Fruit fly (Drosophila melanogaster) whole organism, embryonic: ENCODE measurements around the gene nxf2.

Experiments used
- Awh ChIP-seq: fragments of 200-800 bp; sonication (Bioruptor generic); IDR thresholded peaks from 2 replicates; pipeline ENCODE4, ENCODE4 v1.3.6; 2022; ENCODE audit warnings: missing biosample characterization, missing genetic modification characterization
- CG10147 ChIP-seq: fragments of 200-800 bp; sonication (Bioruptor generic); optimal IDR thresholded peaks from 2 replicates; lab custom pipeline; 2019; ENCODE audit warnings: missing biosample characterization, mild to moderate bottlenecking, missing genetic modification characterization, moderate library complexity
- CG10431 ChIP-seq: fragments of 200-800 bp; sonication (Bioruptor generic); optimal IDR thresholded peaks from 3 replicates; lab custom pipeline; 2018; ENCODE audit warnings: missing biosample characterization, mild to moderate bottlenecking, missing genetic modification characterization
- CG10462 ChIP-seq: fragments of 200-800 bp; sonication (Bioruptor generic); optimal IDR thresholded peaks from 2 replicates; lab custom pipeline; 2016; ENCODE audit warnings: missing biosample characterization, missing genetic modification characterization
- CG11085 ChIP-seq: fragments of 200-800 bp; sonication (Bioruptor generic); IDR thresholded peaks from 2 replicates; pipeline ENCODE4 v1.3.6; 2022; ENCODE audit warnings: missing biosample characterization, missing genetic modification characterization
- CG12104 ChIP-seq: fragments of 200-800 bp; sonication (Bioruptor generic); optimal IDR thresholded peaks from 3 replicates; lab custom pipeline; 2016; ENCODE audit warnings: missing biosample characterization, missing genetic modification characterization
- CG1233 ChIP-seq: fragments of 200-800 bp; sonication (Bioruptor generic); optimal IDR thresholded peaks from 4 replicates; lab custom pipeline; 2018; ENCODE audit warnings: missing biosample characterization, mild to moderate bottlenecking, missing genetic modification characterization
- CG12659 ChIP-seq: fragments of 200-800 bp; sonication (Bioruptor generic); optimal IDR thresholded peaks from 3 replicates; lab custom pipeline; 2017; ENCODE audit warnings: mild to moderate bottlenecking, missing biosample characterization, missing genetic modification reagents, missing genetic modification characterization
- CG13296 ChIP-seq: fragments of 200-800 bp; sonication (Bioruptor generic); optimal IDR thresholded peaks from 3 replicates; lab custom pipeline; 2018; ENCODE audit warnings: missing biosample characterization, mild to moderate bottlenecking, missing genetic modification characterization
- CG13424 ChIP-seq: fragments of 200-800 bp; sonication (Bioruptor generic); optimal IDR thresholded peaks from 2 replicates; lab custom pipeline; 2019; ENCODE audit warnings: missing biosample characterization, mild to moderate bottlenecking, missing genetic modification characterization, moderate library complexity
- CG17385 ChIP-seq: fragments of 200-800 bp; sonication (Bioruptor generic); optimal IDR thresholded peaks from 3 replicates; lab custom pipeline; 2018; ENCODE audit warnings: missing biosample characterization, mild to moderate bottlenecking, missing genetic modification characterization
- CG17612 ChIP-seq: fragments of 200-800 bp; sonication (Bioruptor generic); IDR thresholded peaks from 2 replicates; pipeline ENCODE4 v1.3.6; 2022; ENCODE audit warnings: missing biosample characterization, missing genetic modification characterization
- CG1792 ChIP-seq: fragments of 200-800 bp; sonication (Bioruptor generic); optimal IDR thresholded peaks from 2 replicates; lab custom pipeline; 2016; ENCODE audit warnings: missing biosample characterization, missing genetic modification characterization
- CG1832 ChIP-seq: fragments of 200-800 bp; sonication (Bioruptor generic); optimal IDR thresholded peaks from 2 replicates; lab custom pipeline; 2017; ENCODE audit warnings: missing biosample characterization, mild to moderate bottlenecking, missing genetic modification characterization, inconsistent platforms
- CG2129 ChIP-seq: fragments of 200-800 bp; sonication (Bioruptor generic); IDR thresholded peaks from 2 replicates; pipeline ENCODE4 v1.3.6; 2022; ENCODE audit warnings: missing biosample characterization, missing genetic modification characterization; ENCODE audit not compliant: partially characterized antibody
- CG4730 ChIP-seq: fragments of 200-800 bp; sonication (Bioruptor generic); IDR thresholded peaks from 2 replicates; pipeline ENCODE4 v1.3.6; 2022; ENCODE audit warnings: missing biosample characterization, missing genetic modification characterization
- CG5180 ChIP-seq: fragments of 200-800 bp; sonication (Bioruptor generic); optimal IDR thresholded peaks from 3 replicates; lab custom pipeline; 2017; ENCODE audit warnings: missing biosample characterization, missing genetic modification characterization, mild to moderate bottlenecking, moderate library complexity, missing genetic modification reagents
- CG6254 ChIP-seq: fragments of 200-800 bp; sonication (Bioruptor generic); optimal IDR thresholded peaks from 3 replicates; lab custom pipeline; 2017; ENCODE audit warnings: mild to moderate bottlenecking, missing biosample characterization, missing genetic modification reagents, missing genetic modification characterization
- CG6765 ChIP-seq: fragments of 200-800 bp; sonication (Bioruptor generic); optimal IDR thresholded peaks from 3 replicates; lab custom pipeline; 2017; ENCODE audit warnings: missing biosample characterization, mild to moderate bottlenecking, missing genetic modification characterization
- CG7372 ChIP-seq: fragments of 200-800 bp; sonication (Bioruptor generic); IDR thresholded peaks from 2 replicates; pipeline ENCODE4 v1.3.6; 2022; ENCODE audit warnings: missing biosample characterization, missing genetic modification characterization
- CG7745 ChIP-seq: fragments of 200-800 bp; sonication (Bioruptor generic); optimal IDR thresholded peaks from 2 replicates; lab custom pipeline; 2018; ENCODE audit warnings: missing biosample characterization, mild to moderate bottlenecking, missing genetic modification characterization, moderate library complexity
- Dp ChIP-seq: fragments of 200-800 bp; sonication (Bioruptor generic); optimal IDR thresholded peaks from 2 replicates; lab custom pipeline; 2018; ENCODE audit warnings: missing biosample characterization, mild to moderate bottlenecking, missing genetic modification characterization, moderate library complexity
- Dref ChIP-seq: fragments of 200-800 bp; sonication (Bioruptor generic); IDR thresholded peaks from 2 replicates; pipeline ENCODE4 v1.3.6; 2022; ENCODE audit warnings: missing biosample characterization, missing genetic modification characterization
- E2f2 ChIP-seq: fragments of 200-800 bp; sonication (Bioruptor generic); IDR thresholded peaks from 2 replicates; pipeline ENCODE4 v1.3.6; 2022; ENCODE audit warnings: missing biosample characterization, missing genetic modification characterization
- Eip74EF ChIP-seq, 2 experiments: fragments of 200-800 bp in 1 of 2; fragments of >200 bp in 1 of 2; sonication (Bioruptor generic) in 1 of 2; optimal IDR thresholded peaks; 2 replicates each; lab custom pipeline; 2017 to 2019; ENCODE audit warnings: missing biosample characterization in 2 of 2, missing genetic modification characterization in 2 of 2, mild to moderate bottlenecking in 1 of 2, moderate library complexity in 1 of 2
- HLHmδ ChIP-seq: fragments of 200-800 bp; sonication (Bioruptor generic); optimal IDR thresholded peaks from 2 replicates; lab custom pipeline; 2018; ENCODE audit warnings: missing biosample characterization, mild to moderate bottlenecking, missing genetic modification characterization, moderate library complexity
- HmgZ ChIP-seq: fragments of 200-800 bp; sonication (Bioruptor generic); optimal IDR thresholded peaks from 2 replicates; lab custom pipeline; 2018; ENCODE audit warnings: missing biosample characterization, mild to moderate bottlenecking, missing genetic modification characterization
- Hmx ChIP-seq: fragments of 200-800 bp; sonication (Bioruptor generic); optimal IDR thresholded peaks from 2 replicates; lab custom pipeline; 2016; ENCODE audit warnings: missing biosample characterization, missing genetic modification characterization
- Hr51 ChIP-seq, 2 experiments: fragments of 200-800 bp; sonication (Bioruptor generic); optimal IDR thresholded peaks; 2 replicates in 1 of 2; 3 replicates in 1 of 2; lab custom pipeline; 2016 to 2018; ENCODE audit warnings: missing biosample characterization in 2 of 2, missing genetic modification characterization in 2 of 2, mild to moderate bottlenecking in 1 of 2, moderate library complexity in 1 of 2
- Hsf ChIP-seq: fragments of 200-800 bp; sonication (Bioruptor generic); optimal IDR thresholded peaks from 3 replicates; lab custom pipeline; 2016; ENCODE audit warnings: missing biosample characterization, missing genetic modification characterization
- Lim3 ChIP-seq: fragments of 200-800 bp; sonication (Bioruptor generic); IDR thresholded peaks from 2 replicates; pipeline ENCODE4 v1.3.6; 2022; ENCODE audit warnings: missing biosample characterization, missing genetic modification characterization
- NK7.1 ChIP-seq: fragments of 200-800 bp; sonication (Bioruptor generic); optimal IDR thresholded peaks from 3 replicates; lab custom pipeline; 2016; ENCODE audit warnings: missing biosample characterization, missing genetic modification characterization
- Nf-YA ChIP-seq: fragments of 200-800 bp; sonication (Bioruptor generic); IDR thresholded peaks from 2 replicates; pipeline ENCODE4 v1.3.6; 2022; ENCODE audit warnings: missing biosample characterization, missing genetic modification characterization
- Stat92E ChIP-seq, 3 experiments: fragments of >200 bp in 2 of 3; fragments of 200-800 bp in 1 of 3; sonication (Bioruptor generic) in 1 of 3; optimal IDR thresholded peaks; 2 replicates each; lab custom pipeline; 2017 to 2019; ENCODE audit warnings: missing biosample characterization in 3 of 3, missing genetic modification characterization in 3 of 3, mild to moderate bottlenecking in 1 of 3, moderate library complexity in 1 of 3
- chinmo ChIP-seq: fragments of 200-800 bp; sonication (Bioruptor generic); IDR thresholded peaks from 4 replicates; pipeline ENCODE4 v1.3.6; 2022; ENCODE audit warnings: missing biosample characterization, missing genetic modification characterization; ENCODE audit not compliant: partially characterized antibody
- dmrt99B ChIP-seq: fragments of 200-800 bp; sonication (Bioruptor generic); optimal IDR thresholded peaks from 2 replicates; lab custom pipeline; 2018; ENCODE audit warnings: missing biosample characterization, mild to moderate bottlenecking, missing genetic modification characterization, moderate library complexity
- en ChIP-seq: fragments of 200-800 bp; sonication (Bioruptor generic); optimal IDR thresholded peaks from 2 replicates; lab custom pipeline; 2016; ENCODE audit warnings: missing biosample characterization, missing genetic modification characterization
- hth ChIP-seq: fragments of >200 bp; optimal IDR thresholded peaks from 2 replicates; lab custom pipeline; 2017; ENCODE audit warnings: inconsistent platforms
- inv ChIP-seq: fragments of 200-800 bp; sonication (Bioruptor generic); IDR thresholded peaks from 2 replicates; pipeline ENCODE4 v1.3.6; 2022; ENCODE audit warnings: missing biosample characterization, missing genetic modification characterization; ENCODE audit not compliant: partially characterized antibody
- jigr1 ChIP-seq: fragments of 200-800 bp; sonication (Bioruptor generic); IDR thresholded peaks from 3 replicates; pipeline ENCODE4 v1.3.6; 2022; ENCODE audit warnings: missing biosample characterization, missing genetic modification characterization
- jing ChIP-seq: fragments of 200-800 bp; sonication (Bioruptor generic); optimal IDR thresholded peaks from 2 replicates; lab custom pipeline; 2018; ENCODE audit warnings: missing biosample characterization, mild to moderate bottlenecking, missing genetic modification characterization
- mam ChIP-seq: fragments of 200-800 bp; sonication (Bioruptor generic); optimal IDR thresholded peaks from 3 replicates; lab custom pipeline; 2016; ENCODE audit warnings: missing biosample characterization, missing genetic modification characterization
- p53 ChIP-seq: fragments of 200-800 bp; sonication (Bioruptor generic); optimal IDR thresholded peaks from 2 replicates; lab custom pipeline; 2016; ENCODE audit warnings: missing biosample characterization, missing genetic modification characterization
- peb ChIP-seq: fragments of 200-800 bp; sonication (Bioruptor generic); IDR thresholded peaks from 2 replicates; pipeline ENCODE4 v1.3.6; 2022; ENCODE audit warnings: missing biosample characterization, missing genetic modification characterization
- phol ChIP-seq: fragments of 200-800 bp; sonication (Bioruptor generic); optimal IDR thresholded peaks from 3 replicates; lab custom pipeline; 2018; ENCODE audit warnings: missing biosample characterization, mild to moderate bottlenecking, missing genetic modification characterization, moderate library complexity
- psq ChIP-seq: fragments of 200-800 bp; sonication (Bioruptor generic); optimal IDR thresholded peaks from 2 replicates; lab custom pipeline; 2017; ENCODE audit warnings: missing biosample characterization, missing genetic modification characterization
- stwl ChIP-seq: fragments of 200-800 bp; sonication (Bioruptor generic); optimal IDR thresholded peaks from 3 replicates; lab custom pipeline; 2018; ENCODE audit warnings: missing biosample characterization, mild to moderate bottlenecking, missing genetic modification characterization, moderate library complexity
- tll ChIP-seq, 2 experiments: fragments of 200-800 bp in 1 of 2; fragments of >200 bp in 1 of 2; sonication (Bioruptor generic) in 1 of 2; optimal IDR thresholded peaks; 2 replicates each; lab custom pipeline; 2017 to 2019; ENCODE audit warnings: missing biosample characterization in 2 of 2, missing genetic modification characterization in 2 of 2, mild to moderate bottlenecking in 1 of 2, moderate library complexity in 1 of 2
- unc-4 ChIP-seq: fragments of 200-800 bp; sonication (Bioruptor generic); IDR thresholded peaks from 2 replicates; pipeline ENCODE4 v1.3.6; 2022; ENCODE audit warnings: missing biosample characterization, missing genetic modification characterization; ENCODE audit not compliant: partially characterized antibody

The nxf2 gene

DNA sequence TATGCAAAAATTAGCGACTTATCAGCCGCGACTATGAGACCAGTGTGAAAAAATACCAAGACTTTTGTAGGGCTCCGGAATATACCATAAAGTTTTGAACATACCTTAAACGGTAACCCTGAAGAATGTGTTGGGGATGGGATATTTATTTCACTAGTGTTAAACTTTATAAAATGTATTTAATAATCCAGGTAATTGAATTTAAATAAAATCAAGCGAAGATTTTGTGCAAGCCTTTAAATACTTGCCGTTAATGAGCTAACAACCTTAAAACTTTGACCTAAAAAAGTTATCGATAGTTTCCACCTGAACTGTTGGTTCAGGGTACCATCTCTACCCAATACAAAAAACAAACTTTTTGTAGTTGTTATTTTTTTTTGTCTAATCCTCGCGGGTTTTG, 32.0 kb upstream of the nxf2 start, which contains the start of gene CG4101 (continued):
- TF ChIP-seq CG10431 (GFP tag; lab: Kevin White, UChicago), result no peak
- peak; percentile 54 for TF ChIP-seq CG6765
- peak; percentile 42 for TF ChIP-seq CG6254 (GFP tag; lab: Kevin White, UChicago)
- peak; percentile 62 for TF ChIP-seq CG17385 (GFP tag; lab: Kevin White, UChicago)
- peak; percentile 65 for TF ChIP-seq CG7372 (GFP tag; lab: Robert Waterston, UW)
- peak; percentile 52 for TF ChIP-seq jing (GFP tag; lab: Kevin White, UChicago)
- peak; percentile 52; the same call in 1 of the 2 replicates for TF ChIP-seq Lim3 (GFP tag; lab: Robert Waterston, UW)
- TF ChIP-seq unc-4 (GFP tag; lab: Robert Waterston, UW), result peak; percentile 89
- TF ChIP-seq E2f2 (GFP tag; lab: Robert Waterston, UW), result peak; percentile 65; the same call in 1 of the 2 replicates
- TF ChIP-seq psq (GFP tag; lab: Kevin White, UChicago), result peak; percentile 47
- TF ChIP-seq CG5180, result no peak
- peak; percentile 46; the same call in 1 of the 2 replicates for TF ChIP-seq CG11085 (GFP tag; lab: Robert Waterston, UW)
- TF ChIP-seq HmgZ (tag; lab: Kevin White, UChicago), result peak; percentile 86
- peak; percentile 11 for TF ChIP-seq NK7.1
- TF ChIP-seq Dref, result peak; percentile 64
- peak; percentile 72 for TF ChIP-seq dmrt99B (tag; lab: Kevin White, UChicago)
- no peak for TF ChIP-seq Nf-YA (GFP tag; lab: Robert Waterston, UW)
- no peak for TF ChIP-seq Awh (GFP tag; lab: Robert Waterston, UW)
- peak; percentile 88 for TF ChIP-seq mam (GFP tag; lab: Kevin White, UChicago)
- peak; percentile 86 for TF ChIP-seq CG12659 (GFP tag; lab: Kevin White, UChicago)
- TF ChIP-seq Hmx (GFP tag; lab: Kevin White, UChicago), result peak; percentile 62
- TF ChIP-seq Hr51 (GFP tag; optimal IDR thresholded peaks at IDR 0.05; lab: Kevin White, UChicago), result peak; percentile 76 to 78
- TF ChIP-seq chinmo (GFP tag; lab: Robert Waterston, UW), result no peak
- peak; percentile 74 for TF ChIP-seq CG12104 (GFP tag; lab: Kevin White, UChicago)
- peak; percentile 91 for TF ChIP-seq CG13424
- TF ChIP-seq stwl (tag; lab: Kevin White, UChicago), result peak; percentile 70
- peak; percentile 47 for TF ChIP-seq en (GFP tag; lab: Kevin White, UChicago)
- peak; percentile 60 for TF ChIP-seq CG10462 (GFP tag; lab: Kevin White, UChicago)
- no peak for TF ChIP-seq HLHmδ (GFP tag; lab: Kevin White, UChicago)
- TF ChIP-seq p53, result peak; percentile 0
- no peak for TF ChIP-seq CG1832 (GFP tag; lab: Kevin White, UChicago)
- peak; percentile 72 for TF ChIP-seq inv (GFP tag; lab: Robert Waterston, UW)
- peak; percentile 88 for TF ChIP-seq Hsf
- peak; percentile 77 for TF ChIP-seq CG2129 (GFP tag; lab: Robert Waterston, UW)
- peak; percentile 39 for TF ChIP-seq Dp (GFP tag; lab: Kevin White, UChicago)
- peak; percentile 55 for TF ChIP-seq peb
- TF ChIP-seq phol, result peak; percentile 85
- TF ChIP-seq Stat92E (GFP tag; optimal IDR thresholded peaks at IDR 0.05; lab: Kevin White, UChicago), result no peak
- peak in 1 of 2 experiments; percentile 34 for TF ChIP-seq Eip74EF (GFP tag; optimal IDR thresholded peaks at IDR 0.05; lab: Kevin White, UChicago)
- TF ChIP-seq CG13296 (GFP tag; lab: Kevin White, UChicago), result peak; percentile 77
- peak in 1 of 2 experiments; percentile 45 for TF ChIP-seq tll (GFP tag; optimal IDR thresholded peaks at IDR 0.05; lab: Kevin White, UChicago)
- TF ChIP-seq CG17612 (GFP tag; lab: Robert Waterston, UW), result no peak
- no peak for TF ChIP-seq jigr1 (GFP tag; lab: Robert Waterston, UW)
- peak; percentile 82 for TF ChIP-seq CG10147
- TF ChIP-seq CG4730 (GFP tag; lab: Robert Waterston, UW), result peak; percentile 62
- TF ChIP-seq hth (lab: Kevin White, UChicago), result no peak
- TF ChIP-seq CG1792 (GFP tag; lab: Kevin White, UChicago), result peak; percentile 33
- peak; percentile 60 for TF ChIP-seq CG1233 (GFP tag; lab: Kevin White, UChicago)
- no peak for TF ChIP-seq CG7745
